Fruit fly (Drosophila melanogaster) whole organism, embryonic: ENCODE data around the gene CG6345.

ENCODE experiments used
- BEAF-32 ChIP-seq: fragments of 200-800 bp; sonication (Bioruptor generic); optimal IDR thresholded peaks from 3 replicates; lab custom pipeline; 2017; ENCODE audit warnings: missing biosample characterization, missing genetic modification characterization, mild to moderate bottlenecking, moderate library complexity, missing genetic modification reagents
- CG11456 ChIP-seq: fragments of 200-800 bp; sonication (Bioruptor generic); IDR thresholded peaks from 3 replicates; pipeline ENCODE4 v1.3.6; 2022; ENCODE audit warnings: missing biosample characterization, missing genetic modification characterization
- CG11504 ChIP-seq: fragments of 200-800 bp; sonication (Bioruptor generic); optimal IDR thresholded peaks from 3 replicates; lab custom pipeline; 2019; ENCODE audit warnings: missing biosample characterization, mild to moderate bottlenecking, missing genetic modification characterization, moderate library complexity
- CG11560 ChIP-seq: fragments of 200-800 bp; sonication (Bioruptor generic); IDR thresholded peaks from 3 replicates; pipeline ENCODE4 v1.3.6; 2022; ENCODE audit warnings: missing biosample characterization, missing genetic modification characterization
- CG12104 ChIP-seq: fragments of 200-800 bp; sonication (Bioruptor generic); optimal IDR thresholded peaks from 3 replicates; lab custom pipeline; 2016; ENCODE audit warnings: missing biosample characterization, missing genetic modification characterization
- CG12236 ChIP-seq: fragments of 200-800 bp; sonication (Bioruptor generic); optimal IDR thresholded peaks from 2 replicates; lab custom pipeline; 2016; ENCODE audit warnings: missing biosample characterization, missing genetic modification characterization
- CG12942 ChIP-seq: fragments of 200-800 bp; sonication (Bioruptor generic); optimal IDR thresholded peaks from 3 replicates; lab custom pipeline; 2016; ENCODE audit warnings: missing biosample characterization, missing genetic modification characterization
- CG13624 ChIP-seq: fragments of 200-800 bp; sonication (Bioruptor generic); optimal IDR thresholded peaks from 2 replicates; lab custom pipeline; 2016; ENCODE audit warnings: missing biosample characterization, missing genetic modification characterization
- CG13894 ChIP-seq: fragments of 200-800 bp; sonication (Bioruptor generic); optimal IDR thresholded peaks from 3 replicates; lab custom pipeline; 2018; ENCODE audit warnings: missing biosample characterization, mild to moderate bottlenecking, missing genetic modification characterization, moderate library complexity
- CG14050 ChIP-seq: fragments of 200-800 bp; sonication (Bioruptor generic); IDR thresholded peaks from 3 replicates; pipeline ENCODE4 v1.3.6; 2022; ENCODE audit warnings: missing biosample characterization, missing genetic modification characterization
- CG15269 ChIP-seq: fragments of 200-800 bp; sonication (Bioruptor generic); optimal IDR thresholded peaks from 2 replicates; lab custom pipeline; 2018; ENCODE audit warnings: missing biosample characterization, mild to moderate bottlenecking, missing genetic modification characterization, moderate library complexity
- CG17568 ChIP-seq: fragments of 200-800 bp; sonication (Bioruptor generic); optimal IDR thresholded peaks from 2 replicates; lab custom pipeline; 2018; ENCODE audit warnings: missing biosample characterization, mild to moderate bottlenecking, missing genetic modification characterization, moderate library complexity
- CG32532 ChIP-seq: fragments of 200-800 bp; sonication (Bioruptor generic); IDR thresholded peaks from 2 replicates; pipeline ENCODE4 v1.3.6; 2022; ENCODE audit warnings: missing biosample characterization, missing genetic modification characterization
- CG3281 ChIP-seq: fragments of 200-800 bp; sonication (Bioruptor generic); optimal IDR thresholded peaks from 3 replicates; lab custom pipeline; 2017; ENCODE audit warnings: missing biosample characterization, mild to moderate bottlenecking, missing genetic modification characterization
- CG3726 ChIP-seq: fragments of 200-800 bp; sonication (Bioruptor generic); IDR thresholded peaks from 3 replicates; pipeline ENCODE4, ENCODE4 v1.3.6; 2022; ENCODE audit warnings: missing biosample characterization, missing genetic modification characterization
- CG3847 ChIP-seq: fragments of 200-800 bp; sonication (Bioruptor generic); IDR thresholded peaks from 2 replicates; pipeline ENCODE4 v1.3.6; 2022; ENCODE audit warnings: missing biosample characterization, missing genetic modification characterization
- CG3995 ChIP-seq: fragments of 200-800 bp; sonication (Bioruptor generic); optimal IDR thresholded peaks from 3 replicates; lab custom pipeline; 2016; ENCODE audit warnings: missing biosample characterization, missing genetic modification characterization
- CG4404 ChIP-seq: fragments of 200-800 bp; sonication (Bioruptor generic); IDR thresholded peaks from 2 replicates; pipeline ENCODE4 v1.3.6; 2022; ENCODE audit warnings: missing biosample characterization, missing genetic modification characterization
- CG9215 ChIP-seq: fragments of 200-800 bp; sonication (Bioruptor generic); IDR thresholded peaks from 2 replicates; pipeline ENCODE4 v1.3.6; 2022; ENCODE audit warnings: missing biosample characterization, missing genetic modification characterization
- CG9609 ChIP-seq: fragments of 200-800 bp; sonication (Bioruptor generic); optimal IDR thresholded peaks from 3 replicates; lab custom pipeline; 2016; ENCODE audit warnings: missing biosample characterization, missing genetic modification characterization
- CG9797 ChIP-seq: fragments of 200-800 bp; sonication (Bioruptor generic); optimal IDR thresholded peaks from 3 replicates; lab custom pipeline; 2018; ENCODE audit warnings: missing biosample characterization, mild to moderate bottlenecking, missing genetic modification characterization
- D19A ChIP-seq: fragments of 200-800 bp; optimal IDR thresholded peaks from 3 replicates; lab custom pipeline; 2019; ENCODE audit warnings: missing biosample characterization, mild to moderate bottlenecking, missing genetic modification characterization, moderate library complexity
- Deaf1 ChIP-seq: fragments of 200-800 bp; optimal IDR thresholded peaks from 3 replicates; lab custom pipeline; 2019; ENCODE audit warnings: missing biosample characterization, mild to moderate bottlenecking, missing genetic modification characterization, moderate library complexity
- E2f2 ChIP-seq: fragments of 200-800 bp; sonication (Bioruptor generic); IDR thresholded peaks from 2 replicates; pipeline ENCODE4 v1.3.6; 2022; ENCODE audit warnings: missing biosample characterization, missing genetic modification characterization
- ERR ChIP-seq: fragments of 200-800 bp; sonication (Bioruptor generic); optimal IDR thresholded peaks from 2 replicates; lab custom pipeline; 2016; ENCODE audit warnings: missing biosample characterization, missing genetic modification characterization
- Fer3 ChIP-seq: fragments of 200-800 bp; sonication (Bioruptor generic); optimal IDR thresholded peaks from 2 replicates; lab custom pipeline; 2018; ENCODE audit warnings: missing biosample characterization, mild to moderate bottlenecking, missing genetic modification characterization, moderate library complexity
- Hr3 ChIP-seq: fragments of 200-800 bp; sonication (Bioruptor generic); optimal IDR thresholded peaks from 3 replicates; lab custom pipeline; 2016; ENCODE audit warnings: missing biosample characterization, missing genetic modification characterization
- Jarid2 ChIP-seq: fragments of 200-800 bp; sonication (Bioruptor generic); optimal IDR thresholded peaks from 3 replicates; lab custom pipeline; 2017; ENCODE audit warnings: mild to moderate bottlenecking, missing biosample characterization, missing genetic modification reagents, missing genetic modification characterization
- Kr ChIP-seq: fragments of 200-800 bp; sonication (Bioruptor generic); optimal IDR thresholded peaks from 2 replicates; lab custom pipeline; 2017; ENCODE audit warnings: missing biosample characterization, mild to moderate bottlenecking, missing genetic modification characterization
- Lim3 ChIP-seq: fragments of 200-800 bp; sonication (Bioruptor generic); IDR thresholded peaks from 2 replicates; pipeline ENCODE4 v1.3.6; 2022; ENCODE audit warnings: missing biosample characterization, missing genetic modification characterization
- Nf-YA ChIP-seq: fragments of 200-800 bp; sonication (Bioruptor generic); IDR thresholded peaks from 2 replicates; pipeline ENCODE4 v1.3.6; 2022; ENCODE audit warnings: missing biosample characterization, missing genetic modification characterization
- Poxn ChIP-seq: fragments of 200-800 bp; sonication (Bioruptor generic); IDR thresholded peaks from 2 replicates; pipeline ENCODE4 v1.3.6; 2022; ENCODE audit warnings: missing biosample characterization, missing genetic modification characterization
- Xbp1 ChIP-seq: fragments of 200-800 bp; sonication (Bioruptor generic); optimal IDR thresholded peaks from 3 replicates; lab custom pipeline; 2016; ENCODE audit warnings: missing biosample characterization, mild to moderate bottlenecking, missing genetic modification characterization
- ara ChIP-seq: fragments of 200-800 bp; sonication (Bioruptor generic); IDR thresholded peaks from 2 replicates; pipeline ENCODE4 v1.3.6; 2022; ENCODE audit warnings: missing biosample characterization, missing genetic modification characterization
- da ChIP-seq: fragments of 200-800 bp; sonication (Bioruptor generic); optimal IDR thresholded peaks from 2 replicates; lab custom pipeline; 2016; ENCODE audit warnings: missing biosample characterization, missing genetic modification characterization
- fd64A ChIP-seq: fragments of 200-800 bp; sonication (Bioruptor generic); optimal IDR thresholded peaks from 3 replicates; lab custom pipeline; 2018; ENCODE audit warnings: missing biosample characterization, mild to moderate bottlenecking, missing genetic modification characterization
- fd96Cb ChIP-seq: fragments of 200-800 bp; sonication (Bioruptor generic); optimal IDR thresholded peaks from 2 replicates; lab custom pipeline; 2018; ENCODE audit warnings: missing biosample characterization, mild to moderate bottlenecking, missing genetic modification characterization, moderate library complexity
- gfzf ChIP-seq: fragments of 200-800 bp; sonication (Bioruptor generic); optimal IDR thresholded peaks from 2 replicates; lab custom pipeline; 2016; ENCODE audit warnings: missing biosample characterization, mild to moderate bottlenecking, missing genetic modification characterization, moderate library complexity
- gsb-n ChIP-seq: fragments of 200-800 bp; sonication (Bioruptor generic); optimal IDR thresholded peaks from 3 replicates; lab custom pipeline; 2018; ENCODE audit warnings: missing biosample characterization, mild to moderate bottlenecking, missing genetic modification characterization
- mam ChIP-seq: fragments of 200-800 bp; sonication (Bioruptor generic); optimal IDR thresholded peaks from 3 replicates; lab custom pipeline; 2016; ENCODE audit warnings: missing biosample characterization, missing genetic modification characterization
- nerfin-1 ChIP-seq: fragments of 200-800 bp; sonication (Bioruptor generic); optimal IDR thresholded peaks from 3 replicates; lab custom pipeline; 2019; ENCODE audit warnings: missing biosample characterization, mild to moderate bottlenecking, missing genetic modification characterization, moderate library complexity
- org-1 ChIP-seq: fragments of 200-800 bp; sonication (Bioruptor generic); optimal IDR thresholded peaks from 2 replicates; lab custom pipeline; 2017; ENCODE audit warnings: missing biosample characterization, missing genetic modification characterization
- pita ChIP-seq: fragments of 200-800 bp; sonication (Bioruptor generic); optimal IDR thresholded peaks from 2 replicates; lab custom pipeline; 2017; ENCODE audit warnings: missing biosample characterization, mild to moderate bottlenecking, missing genetic modification characterization
- rib ChIP-seq: fragments of 200-800 bp; sonication (Bioruptor generic); IDR thresholded peaks from 2 replicates; pipeline ENCODE4 v1.3.6; 2022; ENCODE audit warnings: missing biosample characterization, missing genetic modification characterization
- scrt ChIP-seq: fragments of 200-800 bp; sonication (Bioruptor generic); optimal IDR thresholded peaks from 2 replicates; lab custom pipeline; 2018; ENCODE audit warnings: missing biosample characterization, mild to moderate bottlenecking, missing genetic modification characterization, moderate library complexity
- shn ChIP-seq: fragments of 200-800 bp; sonication (Bioruptor generic); optimal IDR thresholded peaks from 3 replicates; lab custom pipeline; 2016; ENCODE audit warnings: missing biosample characterization, missing genetic modification characterization
- tna ChIP-seq: fragments of 200-800 bp; sonication (Bioruptor generic); IDR thresholded peaks from 2 replicates; pipeline ENCODE4 v1.3.6; 2022; ENCODE audit warnings: missing biosample characterization, missing genetic modification characterization; ENCODE audit not compliant: partially characterized antibody
- usp ChIP-seq: fragments of >200 bp; optimal IDR thresholded peaks from 2 replicates; lab custom pipeline; 2017; ENCODE audit warnings: missing biosample characterization, missing genetic modification characterization
- zf30C ChIP-seq: fragments of 200-800 bp; sonication (Bioruptor generic); optimal IDR thresholded peaks from 3 replicates; lab custom pipeline; 2018; ENCODE audit warnings: missing biosample characterization, mild to moderate bottlenecking, missing genetic modification characterization
- zfh2 ChIP-seq: fragments of 200-800 bp; sonication (Bioruptor generic); optimal IDR thresholded peaks from 2 replicates; lab custom pipeline; 2016; ENCODE audit warnings: missing biosample characterization, missing genetic modification characterization

Gene CG6345

DNA sequence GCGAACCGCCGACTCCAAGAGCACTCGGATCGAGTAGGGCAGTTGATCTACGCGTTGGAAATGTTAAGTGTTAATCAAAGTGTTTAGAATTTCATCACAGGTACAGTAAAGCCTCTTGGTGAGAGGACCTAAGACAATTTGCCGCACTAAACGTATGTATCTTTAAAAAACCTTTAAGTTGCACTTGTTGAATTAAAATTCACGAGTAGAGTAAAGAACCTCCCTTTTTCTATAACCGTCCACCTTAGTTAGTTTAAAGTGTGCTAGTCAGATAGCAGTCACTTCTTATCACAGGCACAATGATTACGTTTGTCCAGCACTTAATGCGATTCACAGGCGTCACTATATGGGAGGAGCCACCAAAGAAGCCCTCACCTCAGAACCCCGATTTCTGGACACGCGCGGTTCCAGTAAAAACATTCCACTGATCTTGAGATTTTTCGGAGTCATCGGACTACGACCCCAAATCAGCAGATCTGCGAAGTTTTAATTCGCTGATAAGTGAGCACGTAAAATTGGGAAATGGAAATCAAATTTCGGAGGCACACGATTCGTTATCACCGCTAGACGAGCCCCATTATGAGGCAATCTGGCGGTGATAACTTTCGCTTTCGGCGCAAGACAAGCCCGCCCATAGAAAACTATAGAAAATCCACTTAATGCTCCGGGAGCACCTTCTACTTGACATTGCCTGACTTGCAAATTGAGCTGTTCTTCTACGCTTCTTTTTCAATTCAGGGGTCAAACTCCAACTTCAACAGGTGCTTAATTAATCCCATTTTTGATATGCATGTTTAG lies 3.9 kb downstream of the CG6345 start (continued):
- TF ChIP-seq shn (GFP tag; lab: Kevin White, UChicago) (no peak), Kr (GFP tag; lab: Kevin White, UChicago) (no peak), fd96Cb (no peak), CG14050 (GFP tag; lab: Robert Waterston, UW) (no peak), Deaf1 (tag; lab: Kevin White, UChicago) (no peak), CG4404 (GFP tag; lab: Robert Waterston, UW) (peak; percentile 42; the same call in 1 of the 2 replicates), ara (GFP tag; lab: Robert Waterston, UW) (no peak), D19A (tag; lab: Kevin White, UChicago) (no peak), CG3995 (GFP tag; lab: Kevin White, UChicago) (peak; percentile 48), Hr3 (GFP tag; lab: Kevin White, UChicago) (no peak), rib (GFP tag; lab: Robert Waterston, UW) (no peak), zfh2 (GFP tag; lab: Kevin White, UChicago) (peak; percentile 52), CG11456 (GFP tag; lab: Robert Waterston, UW) (peak; percentile 86), Poxn (GFP tag; lab: Robert Waterston, UW) (0 out of 2 replicates have a peak, but pooled peaks have one; percentile 17), CG3847 (GFP tag; lab: Robert Waterston, UW) (no peak), CG3726 (GFP tag; lab: Robert Waterston, UW) (no peak), nerfin-1 (no peak), Xbp1 (GFP tag; lab: Kevin White, UChicago) (no peak), Nf-YA (GFP tag; lab: Robert Waterston, UW) (no peak), org-1 (GFP tag; lab: Kevin White, UChicago) (no peak), BEAF-32 (GFP tag; lab: Kevin White, UChicago) (no peak), scrt (GFP tag; lab: Kevin White, UChicago) (no peak), CG3281 (GFP tag; lab: Kevin White, UChicago) (peak; percentile 76), CG9215 (peak; percentile 40; the same call in 1 of the 2 replicates), CG17568 (GFP tag; lab: Kevin White, UChicago) (no peak), CG11560 (tag; lab: Robert Waterston, UW) (peak; percentile 39; the same call in 1 of the 3 replicates), gfzf (GFP tag; lab: Kevin White, UChicago) (no peak), usp (GFP tag; lab: Kevin White, UChicago) (no peak), tna (GFP tag; lab: Robert Waterston, UW) (no peak), Lim3 (no peak), fd64A (GFP tag; lab: Kevin White, UChicago) (no peak), Jarid2 (GFP tag; lab: Kevin White, UChicago) (no peak), zf30C (no peak), ERR (GFP tag; lab: Kevin White, UChicago) (peak; percentile 24), CG12104 (no peak), CG12942 (GFP tag; lab: Kevin White, UChicago) (no peak), CG15269 (tag; lab: Kevin White, UChicago) (no peak), mam (GFP tag; lab: Kevin White, UChicago) (peak; percentile 70), gsb-n (tag; lab: Kevin White, UChicago) (no peak), CG9797 (no peak), CG32532 (peak; percentile 85), CG13894 (tag; lab: Kevin White, UChicago) (no peak), CG13624 (GFP tag; lab: Kevin White, UChicago) (peak; percentile 50), da (GFP tag; lab: Kevin White, UChicago) (no peak), CG11504 (tag; lab: Kevin White, UChicago) (no peak), CG12236 (GFP tag; lab: Kevin White, UChicago) (no peak), CG9609 (GFP tag; lab: Kevin White, UChicago) (no peak), Fer3 (peak; percentile 80), pita (GFP tag; lab: Kevin White, UChicago) (no peak), E2f2 (GFP tag; lab: Robert Waterston, UW) (no peak)
